Fruit fly (Drosophila melanogaster) whole organism, prepupa: ENCODE measurements around the gene CG42828.

Experiments
- CG10631 ChIP-seq: fragments of 200-800 bp; sonication (Bioruptor generic); optimal IDR thresholded peaks from 2 replicates; lab custom pipeline; 2016; ENCODE audit warnings: missing biosample characterization, missing genetic modification characterization
- CG10669 ChIP-seq: fragments of 200-800 bp; sonication (Bioruptor generic); optimal IDR thresholded peaks from 3 replicates; lab custom pipeline; 2018; ENCODE audit warnings: missing biosample characterization, mild to moderate bottlenecking, missing genetic modification characterization, moderate library complexity
- CG11294 ChIP-seq: fragments of 200-800 bp; sonication (Bioruptor generic); IDR thresholded peaks from 2 replicates; pipeline ENCODE4 v1.3.6; 2022; ENCODE audit warnings: missing biosample characterization, missing genetic modification characterization
- CG11762 ChIP-seq: fragments of 200-800 bp; sonication (Bioruptor generic); optimal IDR thresholded peaks from 3 replicates; lab custom pipeline; 2016; ENCODE audit warnings: missing biosample characterization, missing genetic modification characterization; ENCODE audit not compliant: insufficient read depth
- CG11902 ChIP-seq: fragments of 200-800 bp; sonication (Bioruptor generic); optimal IDR thresholded peaks from 3 replicates; lab custom pipeline; 2016; ENCODE audit warnings: missing biosample characterization, missing genetic modification characterization
- CG15336 ChIP-seq: fragments of 200-800 bp; sonication (Bioruptor generic); IDR thresholded peaks from 2 replicates; pipeline ENCODE4 v1.3.6; 2022; ENCODE audit warnings: missing biosample characterization, missing genetic modification characterization
- CG16779 ChIP-seq: fragments of 200-800 bp; sonication (Bioruptor generic); optimal IDR thresholded peaks from 3 replicates; lab custom pipeline; 2017; ENCODE audit warnings: missing biosample characterization, mild to moderate bottlenecking, missing genetic modification characterization
- CG3032 ChIP-seq: fragments of 200-800 bp; optimal IDR thresholded peaks from 2 replicates; lab custom pipeline; 2019; ENCODE audit warnings: missing biosample characterization, mild to moderate bottlenecking, missing genetic modification characterization, moderate library complexity
- CG31627 ChIP-seq: fragments of 200-800 bp; sonication (Bioruptor generic); optimal IDR thresholded peaks from 3 replicates; lab custom pipeline; 2016; ENCODE audit warnings: missing biosample characterization, missing genetic modification characterization
- CG32006 ChIP-seq: fragments of 200-800 bp; sonication (Bioruptor generic); optimal IDR thresholded peaks from 3 replicates; lab custom pipeline; 2017; ENCODE audit warnings: missing biosample characterization, mild to moderate bottlenecking, missing genetic modification characterization
- CG34406 ChIP-seq: fragments of 200-800 bp; sonication (Bioruptor generic); optimal IDR thresholded peaks from 3 replicates; lab custom pipeline; 2016; ENCODE audit warnings: missing biosample characterization, missing genetic modification characterization
- CG3919 ChIP-seq: fragments of 200-800 bp; sonication (Bioruptor generic); optimal IDR thresholded peaks from 3 replicates; lab custom pipeline; 2016; ENCODE audit warnings: missing biosample characterization, missing genetic modification characterization
- CG4318 ChIP-seq: fragments of 200-800 bp; sonication (Bioruptor generic); optimal IDR thresholded peaks from 3 replicates; lab custom pipeline; 2017; ENCODE audit warnings: missing biosample characterization, mild to moderate bottlenecking, missing genetic modification characterization
- CG6276 ChIP-seq: fragments of 200-800 bp; sonication (Bioruptor generic); optimal IDR thresholded peaks from 2 replicates; lab custom pipeline; 2017; ENCODE audit warnings: missing biosample characterization, mild to moderate bottlenecking, missing genetic modification characterization
- CG6792 ChIP-seq: fragments of 200-800 bp; sonication (Bioruptor generic); optimal IDR thresholded peaks from 3 replicates; lab custom pipeline; 2016; ENCODE audit warnings: missing biosample characterization, missing genetic modification characterization
- CG6854 ChIP-seq: fragments of 200-800 bp; sonication (Bioruptor generic); optimal IDR thresholded peaks from 2 replicates; lab custom pipeline; 2017; ENCODE audit warnings: missing biosample characterization, mild to moderate bottlenecking, missing genetic modification characterization
- CG7368 ChIP-seq: fragments of 200-800 bp; sonication (Bioruptor generic); optimal IDR thresholded peaks from 3 replicates; lab custom pipeline; 2016; ENCODE audit warnings: missing biosample characterization, missing genetic modification characterization
- CG8319 ChIP-seq: fragments of 200-800 bp; sonication (Bioruptor generic); optimal IDR thresholded peaks from 3 replicates; lab custom pipeline; 2016; ENCODE audit warnings: missing biosample characterization, missing genetic modification characterization
- CG8632 ChIP-seq: fragments of 200-800 bp; sonication (Bioruptor generic); optimal IDR thresholded peaks from 3 replicates; lab custom pipeline; 2016; ENCODE audit warnings: missing biosample characterization, missing genetic modification characterization
- CG9139 ChIP-seq: fragments of 200-800 bp; sonication (Bioruptor generic); optimal IDR thresholded peaks from 3 replicates; lab custom pipeline; 2017; ENCODE audit warnings: missing biosample characterization, mild to moderate bottlenecking, missing genetic modification characterization
- Eip75B ChIP-seq: fragments of 200-800 bp; sonication (Bioruptor generic); optimal IDR thresholded peaks from 3 replicates; lab custom pipeline; 2016; ENCODE audit warnings: missing biosample characterization, missing genetic modification characterization
- Eip78C ChIP-seq: fragments of 200-800 bp; sonication (Bioruptor generic); peaks from one replicate; lab custom pipeline; 2016; ENCODE audit warnings: missing biosample characterization, missing genetic modification characterization
- Ets21C ChIP-seq: fragments of 200-800 bp; sonication (Bioruptor generic); optimal IDR thresholded peaks from 3 replicates; lab custom pipeline; 2016; ENCODE audit warnings: missing biosample characterization, missing genetic modification characterization
- Ets96B ChIP-seq: fragments of 200-800 bp; optimal IDR thresholded peaks from 2 replicates; lab custom pipeline; 2019; ENCODE audit warnings: missing biosample characterization, mild to moderate bottlenecking, missing genetic modification characterization, moderate library complexity
- Gug ChIP-seq: fragments of 200-800 bp; sonication (Bioruptor generic); IDR thresholded peaks from 2 replicates; pipeline ENCODE4 v1.3.6; 2022; ENCODE audit warnings: missing biosample characterization, missing genetic modification characterization
- Hr4 ChIP-seq: fragments of 200-800 bp; sonication (Bioruptor generic); optimal IDR thresholded peaks from 3 replicates; lab custom pipeline; 2016; ENCODE audit warnings: missing biosample characterization, missing genetic modification characterization
- Lpt ChIP-seq: fragments of 200-800 bp; sonication (Bioruptor generic); optimal IDR thresholded peaks from 3 replicates; lab custom pipeline; 2016; ENCODE audit warnings: missing biosample characterization, missing genetic modification characterization
- Met ChIP-seq: fragments of 200-800 bp; sonication (Bioruptor generic); optimal IDR thresholded peaks from 3 replicates; lab custom pipeline; 2016; ENCODE audit warnings: missing biosample characterization, missing genetic modification characterization
- OdsH ChIP-seq: fragments of 200-800 bp; sonication (Bioruptor generic); optimal IDR thresholded peaks from 3 replicates; lab custom pipeline; 2016; ENCODE audit warnings: missing biosample characterization, missing genetic modification characterization
- Smox ChIP-seq: fragments of 200-800 bp; sonication (Bioruptor generic); optimal IDR thresholded peaks from 3 replicates; lab custom pipeline; 2016; ENCODE audit warnings: missing biosample characterization, missing genetic modification characterization
- Sox14 ChIP-seq: fragments of 200-800 bp; sonication (Bioruptor generic); optimal IDR thresholded peaks from 3 replicates; lab custom pipeline; 2016; ENCODE audit warnings: missing biosample characterization, missing genetic modification characterization
- achi ChIP-seq: fragments of 200-800 bp; sonication (Bioruptor generic); optimal IDR thresholded peaks from 3 replicates; lab custom pipeline; 2016; ENCODE audit warnings: missing biosample characterization, missing genetic modification characterization
- cyc ChIP-seq: fragments of 200-800 bp; sonication (Bioruptor generic); optimal IDR thresholded peaks from 3 replicates; lab custom pipeline; 2016; ENCODE audit warnings: missing biosample characterization, missing genetic modification characterization
- dsx ChIP-seq: fragments of 200-800 bp; optimal IDR thresholded peaks from 3 replicates; lab custom pipeline; 2019; ENCODE audit warnings: missing biosample characterization, mild to moderate bottlenecking, missing genetic modification characterization, moderate library complexity; ENCODE audit not compliant: poor library complexity, severe bottlenecking
- eg ChIP-seq: fragments of 200-800 bp; sonication (Bioruptor generic); IDR thresholded peaks from 3 replicates; pipeline ENCODE4 v1.3.6; 2022; ENCODE audit warnings: missing biosample characterization, missing genetic modification characterization
- esn ChIP-seq: fragments of 200-800 bp; sonication (Bioruptor generic); optimal IDR thresholded peaks from 2 replicates; lab custom pipeline; 2016; ENCODE audit warnings: missing biosample characterization, mild to moderate bottlenecking, missing genetic modification characterization, moderate library complexity
- fd59A ChIP-seq: fragments of 200-800 bp; sonication (Bioruptor generic); optimal IDR thresholded peaks from 2 replicates; lab custom pipeline; 2017; ENCODE audit warnings: missing biosample characterization, mild to moderate bottlenecking, missing genetic modification characterization, missing genetic modification reagents
- fd85E ChIP-seq: fragments of 200-800 bp; sonication (Bioruptor generic); optimal IDR thresholded peaks from 3 replicates; lab custom pipeline; 2016; ENCODE audit warnings: missing biosample characterization, missing genetic modification characterization
- fkh ChIP-seq: fragments of 200-800 bp; sonication (Bioruptor generic); optimal IDR thresholded peaks from 3 replicates; lab custom pipeline; 2017; ENCODE audit warnings: missing biosample characterization, mild to moderate bottlenecking, missing genetic modification characterization, moderate library complexity
- lz ChIP-seq: fragments of 200-800 bp; sonication (Bioruptor generic); optimal IDR thresholded peaks from 3 replicates; lab custom pipeline; 2016; ENCODE audit warnings: missing biosample characterization, missing genetic modification characterization
- salr ChIP-seq, 2 experiments: fragments of 200-800 bp; sonication (Bioruptor generic); optimal IDR thresholded peaks; 3 replicates each; lab custom pipeline; 2016 to 2018; ENCODE audit warnings: missing biosample characterization in 2 of 2, missing genetic modification characterization in 2 of 2, mild to moderate bottlenecking in 1 of 2
- spab ChIP-seq: fragments of 200-800 bp; sonication (Bioruptor generic); optimal IDR thresholded peaks from 2 replicates; lab custom pipeline; 2017; ENCODE audit warnings: missing biosample characterization, mild to moderate bottlenecking, missing genetic modification characterization, missing genetic modification reagents
- ss ChIP-seq, 2 experiments: fragments of 200-800 bp; sonication (Bioruptor generic); optimal IDR thresholded peaks; 2 replicates in 1 of 2; 3 replicates in 1 of 2; lab custom pipeline; 2017 to 2018; ENCODE audit warnings: mild to moderate bottlenecking in 2 of 2, missing biosample characterization in 2 of 2, missing genetic modification characterization in 2 of 2, moderate library complexity in 1 of 2
- svp ChIP-seq: fragments of 200-800 bp; sonication (Bioruptor generic); peaks from one replicate; lab custom pipeline; 2016; ENCODE audit warnings: missing biosample characterization, missing genetic modification characterization
- topi ChIP-seq: fragments of 200-800 bp; sonication (Bioruptor generic); optimal IDR thresholded peaks from 3 replicates; lab custom pipeline; 2016; ENCODE audit warnings: missing biosample characterization, missing genetic modification characterization
- vri ChIP-seq: fragments of 200-800 bp; sonication (Bioruptor generic); optimal IDR thresholded peaks from 3 replicates; lab custom pipeline; 2016; ENCODE audit warnings: missing biosample characterization, mild to moderate bottlenecking, missing genetic modification characterization

CG42828 gene

dm6 chr3R:23359420-23359819 is 14.1 kb upstream of the CG42828 start:
- TF ChIP-seq CG8319 (GFP tag; lab: Kevin White, UChicago) (no peak), svp (GFP tag; lab: Kevin White, UChicago) (peak; percentile 70), CG3919 (GFP tag; lab: Kevin White, UChicago) (no peak)

- TF ChIP-seq Smox (GFP tag; lab: Kevin White, UChicago) (no peak), svp (GFP tag; lab: Kevin White, UChicago) (peak; percentile 94)
These were observed 13.1 kb upstream of the CG42828 start for dm6 chr3R:23360356-23360755.

- peak; percentile 43; the same call in 1 of the 2 replicates for TF ChIP-seq CG11294 (GFP tag; lab: Robert Waterston, UW)
- TF ChIP-seq eg (GFP tag; lab: Robert Waterston, UW), result peak; percentile 76
- peak; percentile 70 for TF ChIP-seq CG34406
- peak; percentile 89 for TF ChIP-seq vri (GFP tag; lab: Kevin White, UChicago)
- TF ChIP-seq salr (GFP tag; optimal IDR thresholded peaks at IDR 0.05; lab: Kevin White, UChicago), result peak; percentile 16 to 37
- TF ChIP-seq Eip75B, result peak; percentile 88
- peak; percentile 41 for TF ChIP-seq Lpt (GFP tag; lab: Kevin White, UChicago)
- peak; percentile 93 for TF ChIP-seq esn (GFP tag; lab: Kevin White, UChicago)
- TF ChIP-seq ss (GFP tag; optimal IDR thresholded peaks at IDR 0.05; lab: Kevin White, UChicago), result peak; percentile 10 to 16
- peak; percentile 91 for TF ChIP-seq lz (GFP tag; lab: Kevin White, UChicago)
- TF ChIP-seq Ets21C, result peak; percentile 88
- TF ChIP-seq cyc, result peak; percentile 92
- TF ChIP-seq Eip78C, result peak; percentile 85
- peak; percentile 85 for TF ChIP-seq CG6792 (GFP tag; lab: Kevin White, UChicago)
- TF ChIP-seq CG8632 (GFP tag; lab: Kevin White, UChicago), result peak; percentile 56
- TF ChIP-seq CG4318 (GFP tag; lab: Kevin White, UChicago), result peak; percentile 29
- TF ChIP-seq Met (GFP tag; lab: Kevin White, UChicago), result peak; percentile 91
- TF ChIP-seq CG3032 (tag; lab: Kevin White, UChicago), result peak; percentile 77
- peak; percentile 52 for TF ChIP-seq CG6276 (GFP tag; lab: Kevin White, UChicago)
- peak; percentile 23 for TF ChIP-seq dsx (GFP tag; lab: Kevin White, UChicago)
- TF ChIP-seq OdsH, result peak; percentile 83
- peak; percentile 76 for TF ChIP-seq CG3919 (GFP tag; lab: Kevin White, UChicago)
- peak; percentile 97 for TF ChIP-seq svp (GFP tag; lab: Kevin White, UChicago)
- TF ChIP-seq Ets96B (tag; lab: Kevin White, UChicago), result peak; percentile 77
- peak; percentile 75 for TF ChIP-seq CG7368 (GFP tag; lab: Kevin White, UChicago)
- peak; percentile 69 for TF ChIP-seq achi (GFP tag; lab: Kevin White, UChicago)
- peak; percentile 73 for TF ChIP-seq CG32006 (GFP tag; lab: Kevin White, UChicago)
- peak; percentile 52 for TF ChIP-seq spab
- TF ChIP-seq fd59A (GFP tag; lab: Kevin White, UChicago), result peak; percentile 8
- TF ChIP-seq CG16779 (tag; lab: Kevin White, UChicago), result peak; percentile 40
- peak; percentile 76 for TF ChIP-seq Hr4 (GFP tag; lab: Kevin White, UChicago)
- TF ChIP-seq Gug (GFP tag; lab: Robert Waterston, UW), result peak; percentile 71
- TF ChIP-seq Sox14 (GFP tag; lab: Kevin White, UChicago), result peak; percentile 87
- TF ChIP-seq CG6854 (GFP tag; lab: Kevin White, UChicago), result peak; percentile 54
- peak; percentile 58 for TF ChIP-seq CG11902
- TF ChIP-seq CG10669, result peak; percentile 69
- TF ChIP-seq CG31627 (GFP tag; lab: Kevin White, UChicago), result peak; percentile 94
- no peak for TF ChIP-seq fkh (GFP tag; lab: Kevin White, UChicago)
- TF ChIP-seq CG10631 (GFP tag; lab: Kevin White, UChicago), result peak; percentile 73
- peak; percentile 68 for TF ChIP-seq CG15336 (GFP tag; lab: Robert Waterston, UW)
- TF ChIP-seq fd85E (GFP tag; lab: Kevin White, UChicago), result peak; percentile 37
- TF ChIP-seq CG9139 (GFP tag; lab: Kevin White, UChicago), result no peak
- TF ChIP-seq CG11762 (GFP tag; lab: Kevin White, UChicago), result peak; percentile 55
- TF ChIP-seq Smox (GFP tag; lab: Kevin White, UChicago), result peak; percentile 89
- TF ChIP-seq topi (GFP tag; lab: Kevin White, UChicago), result peak; percentile 92
These were observed 9.9 kb upstream of the CG42828 start, which contains the start of gene CG4408 for dm6 chr3R:23363515-23364124. Gene CG4408 (minus strand): TSS chr3R:23363574.
